Fruit fly (Drosophila melanogaster) Kc167 (cell line): ENCODE measurements around the gene Argp.

Source experiments
- Myc ChIP-seq: fragments of >200 bp; optimal IDR thresholded peaks from 2 replicates; lab custom pipeline; 2017; ENCODE audit warnings: missing external identifiers
- Sin3A ChIP-seq: fragments of >200 bp; optimal IDR thresholded peaks from 2 replicates; lab custom pipeline; 2018; ENCODE audit warnings: missing external identifiers
- h ChIP-seq: fragments of >200 bp; optimal IDR thresholded peaks from 3 replicates; lab custom pipeline; 2018; ENCODE audit warnings: missing external identifiers
- insv ChIP-seq: fragments of >200 bp; optimal IDR thresholded peaks from 3 replicates; lab custom pipeline; 2018; ENCODE audit warnings: missing external identifiers
- psq ChIP-seq: fragments of >200 bp; optimal IDR thresholded peaks from 2 replicates; lab custom pipeline; 2017; ENCODE audit warnings: missing external identifiers
- ttk ChIP-seq: sonication (Bioruptor generic); optimal IDR thresholded peaks from 2 replicates; lab custom pipeline; 2017; ENCODE audit warnings: missing external identifiers

Gene Argp

dm6 chr3R:13715674-13716454 lies 6.1 kb upstream of the Argp start:
- TF ChIP-seq Myc (lab: Kevin White, UChicago) (no peak), ttk (lab: Kevin White, UChicago) (no peak), Sin3A (lab: Kevin White, UChicago) (no peak), psq (lab: Kevin White, UChicago) (no peak), h (lab: Kevin White, UChicago) (no peak), insv (lab: Kevin White, UChicago) (no peak)

DNA sequence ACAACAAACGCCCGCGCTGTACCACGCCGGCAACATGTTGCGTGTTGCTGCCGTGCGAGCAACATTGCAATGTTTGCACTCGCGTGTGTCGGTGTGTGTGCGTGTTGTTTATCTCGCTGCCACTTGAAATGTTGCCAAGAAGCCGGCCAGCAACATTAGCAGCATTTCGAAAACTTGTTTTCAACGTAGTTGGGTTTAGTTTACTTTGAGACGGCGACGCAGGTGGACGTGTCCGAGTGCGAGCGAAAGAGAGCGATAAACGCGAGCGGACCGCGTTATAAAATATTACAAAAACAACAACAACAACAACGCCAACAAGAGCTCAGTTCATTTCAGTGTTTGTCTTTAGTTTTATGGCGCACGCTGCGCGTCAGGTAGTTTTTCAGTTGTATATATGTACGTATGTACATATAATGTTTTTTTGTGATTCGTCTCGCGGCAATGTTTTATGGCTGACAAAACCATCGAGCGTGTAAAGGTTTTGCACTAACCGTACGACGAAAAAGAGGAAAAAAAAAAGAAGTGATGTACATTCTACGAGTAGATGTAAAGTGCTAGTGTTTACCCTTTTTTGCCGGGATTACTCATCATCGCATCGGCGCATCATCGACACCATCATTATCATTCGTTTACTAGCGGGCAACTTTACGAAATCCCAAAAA lies 5.4 kb upstream of the Argp start, which contains the start of gene kmr:
Gene kmr (plus strand): TSS at position 196 of the 662 bp plus-strand sequence.
- TF ChIP-seq Myc (lab: Kevin White, UChicago) (no peak), psq (lab: Kevin White, UChicago) (no peak), insv (lab: Kevin White, UChicago) (no peak), Sin3A (lab: Kevin White, UChicago) (no peak), ttk (lab: Kevin White, UChicago) (no peak), h (lab: Kevin White, UChicago) (no peak)

- no peak for TF ChIP-seq h (lab: Kevin White, UChicago)
- TF ChIP-seq Sin3A (lab: Kevin White, UChicago) = no peak
These were observed 4.3 kb upstream of the Argp start for dm6 chr3R:13713984-13714532.

- no peak for TF ChIP-seq Sin3A (lab: Kevin White, UChicago)
- no peak for TF ChIP-seq ttk (lab: Kevin White, UChicago)
- no peak for TF ChIP-seq Myc (lab: Kevin White, UChicago)
- TF ChIP-seq h (lab: Kevin White, UChicago) = no peak
- TF ChIP-seq psq (lab: Kevin White, UChicago) = no peak
- TF ChIP-seq insv (lab: Kevin White, UChicago) = no peak
These were observed 3.8 kb upstream of the Argp start for dm6 chr3R:13713541-13713940.

- TF ChIP-seq Sin3A (lab: Kevin White, UChicago) (no peak), ttk (lab: Kevin White, UChicago) (no peak), insv (lab: Kevin White, UChicago) (no peak), h (lab: Kevin White, UChicago) (no peak), Myc (lab: Kevin White, UChicago) (no peak), psq (lab: Kevin White, UChicago) (no peak)
These were observed 2.0 kb upstream of the Argp start, which contains the start of the genes primo-1 and primo-2 for dm6 chr3R:13711735-13712134. TSS of gene primo-1 (minus strand) at chr3R:13711835. TSS of gene primo-2 (minus strand) at chr3R:13711835.

DNA sequence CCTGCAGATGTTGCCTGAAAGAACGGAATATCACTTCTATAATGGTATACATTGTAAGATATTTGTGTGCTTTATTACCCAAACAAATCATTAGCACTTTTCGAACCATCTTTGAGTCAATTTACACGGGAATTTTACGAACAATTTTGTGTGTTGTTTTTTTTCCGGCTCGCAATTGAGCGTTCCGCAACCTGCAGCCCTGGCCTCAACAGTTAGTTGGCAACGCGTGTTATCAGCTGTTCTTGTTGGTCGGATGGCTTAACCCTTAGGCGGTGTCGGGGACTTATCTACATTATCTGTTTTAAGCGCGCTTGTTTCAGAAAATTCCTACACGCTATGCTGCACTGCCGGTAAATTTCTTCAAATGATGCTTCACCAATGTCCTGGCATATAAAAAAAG lies 906 bp upstream of the Argp start:
- TF ChIP-seq psq (lab: Kevin White, UChicago) (no peak), h (lab: Kevin White, UChicago) (no peak), ttk (lab: Kevin White, UChicago) (no peak), Myc (lab: Kevin White, UChicago) (no peak), Sin3A (lab: Kevin White, UChicago) (no peak), insv (lab: Kevin White, UChicago) (no peak)

DNA sequence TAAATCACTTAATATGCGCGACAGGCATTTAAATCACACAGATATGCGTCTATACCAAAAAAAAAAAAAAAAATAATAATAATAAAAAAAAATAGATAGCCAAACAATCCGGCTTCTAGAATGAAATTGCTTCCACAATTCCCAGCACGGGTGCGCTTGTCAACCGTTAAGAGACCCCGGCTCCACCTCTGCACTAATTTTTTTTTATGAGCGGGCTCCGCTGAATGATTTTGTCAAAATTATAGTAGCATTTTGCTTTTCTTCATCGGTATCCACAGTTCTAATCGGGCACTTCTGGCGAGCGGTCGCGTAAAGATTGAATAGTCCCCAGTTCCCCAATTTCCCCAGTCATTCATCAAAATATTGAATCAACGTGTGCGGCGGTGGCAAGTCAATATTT lies 3.3 kb downstream of the Argp start, which contains the start of gene Adgf-C:
Gene Adgf-C (plus strand): TSS at position 301 of the 400 bp plus-strand sequence.
- TF ChIP-seq Myc (lab: Kevin White, UChicago) = no peak
- no peak for TF ChIP-seq insv (lab: Kevin White, UChicago)
- no peak for TF ChIP-seq h (lab: Kevin White, UChicago)
- no peak for TF ChIP-seq psq (lab: Kevin White, UChicago)
- no peak for TF ChIP-seq ttk (lab: Kevin White, UChicago)
- no peak for TF ChIP-seq Sin3A (lab: Kevin White, UChicago)

- TF ChIP-seq Myc (lab: Kevin White, UChicago) (no peak), ttk (lab: Kevin White, UChicago) (no peak), Sin3A (lab: Kevin White, UChicago) (no peak), h (lab: Kevin White, UChicago) (no peak), psq (lab: Kevin White, UChicago) (no peak)
These were observed 4.3 kb downstream of the Argp start, which contains the start of gene Adgf-D for dm6 chr3R:13705292-13705885. TSS of gene Adgf-D (minus strand) at chr3R:13705402.

DNA sequence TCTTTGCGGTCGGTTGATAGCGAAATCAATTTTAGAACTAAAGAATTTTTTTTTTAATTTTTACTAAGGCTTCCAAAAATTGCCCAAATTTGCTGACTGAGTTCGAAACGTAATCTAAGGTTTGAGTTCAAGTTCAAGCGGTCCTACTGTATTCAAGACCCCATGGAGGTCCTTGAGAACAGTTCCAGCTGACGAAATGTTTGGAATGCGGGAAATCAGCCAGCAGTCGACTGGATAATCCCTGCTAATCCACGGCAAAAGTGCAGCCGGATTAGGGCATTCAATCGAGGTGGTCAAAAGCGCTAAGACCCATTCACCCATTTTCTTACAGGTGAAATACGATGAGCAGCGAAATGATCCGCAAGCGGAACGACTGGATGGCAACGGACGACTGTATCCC lies 9.0 kb downstream of the Argp start, which contains the start of gene f-cup:
Gene f-cup (minus strand): TSS at position 101 of the 400 bp plus-strand sequence.
- TF ChIP-seq Myc (lab: Kevin White, UChicago) = no peak
- TF ChIP-seq ttk (lab: Kevin White, UChicago) = no peak
- no peak for TF ChIP-seq Sin3A (lab: Kevin White, UChicago)
- no peak for TF ChIP-seq insv (lab: Kevin White, UChicago)

DNA sequence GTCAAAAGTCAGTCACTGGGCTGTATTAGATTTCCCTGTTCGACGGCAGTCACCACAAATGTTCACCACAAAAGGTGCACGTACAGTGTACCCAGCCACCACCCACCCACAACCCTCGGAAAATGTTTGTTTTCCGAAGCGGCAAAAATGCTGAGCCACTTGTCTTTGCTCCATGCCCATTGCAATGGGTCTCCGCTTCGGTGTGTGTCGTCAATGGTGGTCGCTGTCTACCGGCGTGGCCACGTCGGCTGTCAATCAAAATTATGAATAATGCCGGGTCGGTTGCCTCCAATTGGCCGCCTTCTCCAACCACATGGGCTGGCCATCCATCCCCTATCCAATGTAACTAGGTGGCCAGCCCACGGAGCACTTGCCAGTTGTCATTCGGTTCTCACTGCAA lies 9.5 kb downstream of the Argp start, which contains the start of gene ninaB:
Gene ninaB (plus strand): TSS at position 374 of the 400 bp plus-strand sequence.
- no peak for TF ChIP-seq h (lab: Kevin White, UChicago)
- no peak for TF ChIP-seq psq (lab: Kevin White, UChicago)
- TF ChIP-seq Myc (lab: Kevin White, UChicago) = no peak
- no peak for TF ChIP-seq ttk (lab: Kevin White, UChicago)
- TF ChIP-seq insv (lab: Kevin White, UChicago) = no peak
- no peak for TF ChIP-seq Sin3A (lab: Kevin White, UChicago)
